Worm (Caenorhabditis elegans) whole organism, early embryonic: ENCODE data around the gene C16A11.2.

Experiments used
- ama-1 ChIP-seq: fragments of 150-350 bp; optimal IDR thresholded peaks from 2 replicates; lab custom pipeline; 2014
- ceh-13 ChIP-seq: fragments of 200-800 bp; sonication (Bioruptor generic); optimal IDR thresholded peaks from 2 replicates; lab custom pipeline; 2018; ENCODE audit warnings: mild to moderate bottlenecking, missing genetic modification characterization, missing compliant biosample characterization
- ceh-36 ChIP-seq: sonication (generic microtip); optimal IDR thresholded peaks from 2 replicates; lab custom pipeline; 2016; ENCODE audit warnings: missing genetic modification characterization, inconsistent platforms, missing compliant biosample characterization
- ets-7 ChIP-seq: sonication (generic microtip); optimal IDR thresholded peaks from 2 replicates; lab custom pipeline; 2016; ENCODE audit warnings: missing genotype, missing genetic modification characterization, missing compliant biosample characterization
- flt-1 ChIP-seq: fragments of 200-800 bp; sonication (Bioruptor generic); IDR thresholded peaks from 2 replicates; pipeline ENCODE4 v1.3.6; 2022; ENCODE audit warnings: missing genetic modification characterization, missing compliant biosample characterization
- hmg-4 ChIP-seq: fragments of 200-800 bp; sonication (Bioruptor generic); optimal IDR thresholded peaks from 2 replicates; lab custom pipeline; 2018; ENCODE audit warnings: mild to moderate bottlenecking, missing genetic modification characterization, missing compliant biosample characterization
- hnd-1 ChIP-seq: sonication (generic microtip); optimal IDR thresholded peaks from 2 replicates; lab custom pipeline; 2016; ENCODE audit warnings: missing genetic modification characterization, missing compliant biosample characterization
- pes-1 ChIP-seq: fragments of 200-800 bp; sonication (Bioruptor generic); IDR thresholded peaks from 2 replicates; pipeline ENCODE4 v1.3.6; 2022; ENCODE audit warnings: missing genetic modification reagents, missing genetic modification characterization, missing compliant biosample characterization
- scrt-1 ChIP-seq: fragments of 200-800 bp; sonication (Bioruptor generic); IDR thresholded peaks from 2 replicates; pipeline ENCODE4 v1.3.6; 2022; ENCODE audit warnings: missing genetic modification characterization, missing compliant biosample characterization
- tbx-37 ChIP-seq: fragments of 200-800 bp; sonication (Bioruptor generic); conservative IDR thresholded peaks from 2 replicates; pipeline ENCODE4 v1.3.6; 2022; ENCODE audit warnings: missing genetic modification reagents, missing genetic modification characterization, missing compliant biosample characterization

ce11 chrII:4237701-4238214 lies at the start of gene C16A11.2, which contains the start of gene fbxc-44:
- TF ChIP-seq flt-1 (GFP tag; lab: Robert Waterston, UW) (peak; percentile 68), ceh-36 (tag; lab: Kevin White, UChicago) (peak; percentile 77), tbx-37 (GFP tag; lab: Robert Waterston, UW) (peak; percentile 74), scrt-1 (GFP tag; lab: Robert Waterston, UW) (peak; percentile 76), hnd-1 (peak; percentile 58), pes-1 (GFP tag; lab: Robert Waterston, UW) (peak; percentile 88), hmg-4 (GFP tag; lab: Kevin White, UChicago) (peak; percentile 63), ama-1 (no peak), ceh-13 (peak; percentile 48), ets-7 (tag; lab: Kevin White, UChicago) (no peak)
